Worm (Caenorhabditis elegans): ENCODE data around the gene nhr-39.

nhr-39 gene

ce11 chrV:9343629-9344624, 40.8 kb downstream of the nhr-39 start, which contains the start of gene tos-1 (continued):
- TF ChIP-seq F10E7.11 (tag; optimal IDR thresholded peaks at IDR 0.05) (peak; percentile 56), F52B5.7 (tag; optimal IDR thresholded peaks at IDR 0.05) (peak; percentile 81), sdz-38 (tag; optimal IDR thresholded peaks at IDR 0.05) (no peak), sea-2 (GFP tag; IDR thresholded peaks at IDR 0.05) (peak; percentile 67; the same call in 1 of the 2 replicates), attf-5 (GFP tag; optimal IDR thresholded peaks at IDR 0.05) (peak; percentile 95), mel-28 (tag; optimal IDR thresholded peaks at IDR 0.05; ENCODE audit: borderline replicate concordance) (peak; percentile 78), tbx-9 (tag; optimal IDR thresholded peaks at IDR 0.05; ENCODE audit: borderline replicate concordance) (no peak), ccch-3 (GFP tag; optimal IDR thresholded peaks at IDR 0.05) (peak; percentile 9), let-607 (tag; optimal IDR thresholded peaks at IDR 0.05) (peak; percentile 89 to 90), rcor-1 (GFP tag; IDR thresholded peaks at IDR 0.05) (peak; percentile 81), ztf-28 (GFP tag; IDR thresholded peaks at IDR 0.05) (0 out of 2 replicates have a peak, but pooled peaks have one; percentile 60), nhr-27 (tag; optimal IDR thresholded peaks at IDR 0.05) (peak; percentile 82), bed-2 (GFP tag; IDR thresholded peaks at IDR 0.05) (no peak), mxl-1 (tag; optimal IDR thresholded peaks at IDR 0.05) (no peak), gei-17 (GFP tag; optimal IDR thresholded peaks at IDR 0.05) (peak; percentile 89), nhr-90 (tag; optimal IDR thresholded peaks at IDR 0.05) (peak; percentile 92), F57C9.4 (tag; optimal IDR thresholded peaks at IDR 0.05) (peak; percentile 84), Y53F4B.3 (GFP tag; IDR thresholded peaks at IDR 0.05) (peak; percentile 7; the same call in 1 of the 2 replicates), aptf-3 (GFP tag; IDR thresholded peaks at IDR 0.05) (no peak), pbrm-1 (GFP tag; IDR thresholded peaks at IDR 0.05) (peak; percentile 98), C17E4.6 (GFP tag; IDR thresholded peaks at IDR 0.05) (peak; percentile 86)

ce11 chrV:9346804-9347203, 43.7 kb downstream of the nhr-39 start, which contains the start of the genes K07B1.7 and try-5:
K07B1.7 (minus strand) TSS chrV:9346962.
try-5 (plus strand) TSS chrV:9347044.
- TF ChIP-seq ceh-79 (tag; optimal IDR thresholded peaks at IDR 0.05) (no peak), efl-1 (GFP tag; optimal IDR thresholded peaks at IDR 0.05) (peak; percentile 68), lin-54 (GFP tag; optimal IDR thresholded peaks at IDR 0.05) (peak; percentile 87), attf-3 (GFP tag; conservative IDR thresholded peaks at IDR 0.05) (peak; percentile 93), dpl-1 (GFP tag; optimal IDR thresholded peaks at IDR 0.05) (peak; percentile 26), lin-35 (GFP tag; optimal IDR thresholded peaks at IDR 0.05) (peak in 1 of 3 experiments; percentile 85), tbp1 (GFP tag; optimal IDR thresholded peaks at IDR 0.05) (no peak), rec-8 (tag; optimal IDR thresholded peaks at IDR 0.05) (no peak), him-1 (tag; optimal IDR thresholded peaks at IDR 0.05) (peak; percentile 36)

- TF ChIP-seq aptf-2 (GFP tag; conservative IDR thresholded peaks at IDR 0.05) (no peak), B0019.2 (GFP tag; conservative IDR thresholded peaks at IDR 0.05) (no peak), F37B4.10 (GFP tag; IDR thresholded peaks at IDR 0.05) (no peak), chd-7 (tag; optimal IDR thresholded peaks at IDR 0.05) (no peak), D2030.7 (GFP tag; IDR thresholded peaks at IDR 0.05) (no peak), sptf-2 (GFP tag; optimal IDR thresholded peaks at IDR 0.05) (no peak), ztf-26 (tag; optimal IDR thresholded peaks at IDR 0.05) (no peak), athp-1 (tag; optimal IDR thresholded peaks at IDR 0.05) (no peak), sdz-38 (tag; optimal IDR thresholded peaks at IDR 0.05) (no peak), ceh-27 (GFP tag; optimal IDR thresholded peaks at IDR 0.05) (no peak), repo-1 (tag; optimal IDR thresholded peaks at IDR 0.05) (no peak), nfya-1 (tag; optimal IDR thresholded peaks at IDR 0.05; ENCODE audit: borderline replicate concordance, insufficient read depth) (no peak)
Measured at ce11 chrV:9349687-9350086, 46.6 kb downstream of the nhr-39 start, which contains the start of gene srx-47. srx-47 (plus strand) TSS chrV:9349987.
